Worm (Caenorhabditis elegans): ENCODE results near the gene F46F5.10.
"Not testable (repeated sequence)": the region's sequence is repeated elsewhere in the genome, so short reads cannot be mapped to it uniquely, and the experiment has no call there.

Gene F46F5.10

ce11 chrII:822730-823129, 899 bp upstream of the F46F5.10 start, which contains the start of gene msrp-4:
Gene msrp-4 (minus strand): TSS chrII:822830.
- TF ChIP-seq zag-1, sem-4, nhr-6 (tag; optimal IDR thresholded peaks at IDR 0.05): not testable (repeated sequence)

- TF ChIP-seq ama-1 (optimal IDR thresholded peaks at IDR 0.05) (no peak), unc-55 (GFP tag; optimal IDR thresholded peaks at IDR 0.05) (no peak), lsy-2 (tag; optimal IDR thresholded peaks at IDR 0.05) (no peak), R02D3.7 (tag; optimal IDR thresholded peaks at IDR 0.05) (no peak), nhr-6 (tag; optimal IDR thresholded peaks at IDR 0.05) (no peak), sma-3 (GFP tag; optimal IDR thresholded peaks at IDR 0.05) (no peak), F13H6.1 (tag; optimal IDR thresholded peaks at IDR 0.05) (no peak), unc-62 (GFP tag; optimal IDR thresholded peaks at IDR 0.05) (no peak), sem-4 (tag; optimal IDR thresholded peaks at IDR 0.05) (no peak), ztf-4 (tag; optimal IDR thresholded peaks at IDR 0.05) (no peak), unc-39 (tag; optimal IDR thresholded peaks at IDR 0.05) (no peak), gmeb-1 (tag; optimal IDR thresholded peaks at IDR 0.05) (no peak), ceh-16 (tag; optimal IDR thresholded peaks at IDR 0.05) (no peak), egl-27 (tag; optimal IDR thresholded peaks at IDR 0.05) (no peak), ceh-82 (tag; optimal IDR thresholded peaks at IDR 0.05) (no peak)
These were observed 1.9 kb downstream of the F46F5.10 start, which contains the start of gene F28A10.1 for ce11 chrII:825521-825920. Gene F28A10.1 (plus strand): TSS chrII:825821.

- no peak for TF ChIP-seq nhr-77 (tag; optimal IDR thresholded peaks at IDR 0.05)
- TF ChIP-seq R02D3.7 (tag; optimal IDR thresholded peaks at IDR 0.05), result no peak
- no peak for TF ChIP-seq mbf-1 (tag; optimal IDR thresholded peaks at IDR 0.05)
- no peak for TF ChIP-seq ceh-82 (tag; optimal IDR thresholded peaks at IDR 0.05)
- no peak for TF ChIP-seq nhr-6 (tag; optimal IDR thresholded peaks at IDR 0.05)
- no peak for TF ChIP-seq ZK546.5 (tag; optimal IDR thresholded peaks at IDR 0.05)
- TF ChIP-seq unc-62 (GFP tag; optimal IDR thresholded peaks at IDR 0.05), result no peak
- no peak for TF ChIP-seq nhr-25 (tag; optimal IDR thresholded peaks at IDR 0.05)
- no peak for TF ChIP-seq mab-5 (tag; optimal IDR thresholded peaks at IDR 0.05)
- no peak for TF ChIP-seq nhr-237 (tag; optimal IDR thresholded peaks at IDR 0.05)
- TF ChIP-seq sma-3 (GFP tag; optimal IDR thresholded peaks at IDR 0.05), result no peak
- no peak for TF ChIP-seq nhr-12 (tag; optimal IDR thresholded peaks at IDR 0.05)
- TF ChIP-seq fos-1 (tag; optimal IDR thresholded peaks at IDR 0.05), result no peak
- TF ChIP-seq lsy-2 (tag; optimal IDR thresholded peaks at IDR 0.05), result no peak
- no peak for TF ChIP-seq ztf-4 (tag; optimal IDR thresholded peaks at IDR 0.05)
- TF ChIP-seq C34F6.9 (tag; optimal IDR thresholded peaks at IDR 0.05), result no peak
- no peak for TF ChIP-seq unc-39 (tag; optimal IDR thresholded peaks at IDR 0.05)
- no peak for TF ChIP-seq egl-27 (tag; optimal IDR thresholded peaks at IDR 0.05)
- no peak for TF ChIP-seq lin-11 (tag; optimal IDR thresholded peaks at IDR 0.05)
These were observed 14.8 kb downstream of the F46F5.10 start, which contains the start of gene F28A10.8 for ce11 chrII:838414-838813. Gene F28A10.8 (minus strand): TSS chrII:838514.

ce11 chrII:840131-840530, 16.5 kb downstream of the F46F5.10 start, which contains the start of gene clc-33:
Gene clc-33 (plus strand): TSS chrII:840431.
- TF ChIP-seq lin-11 (tag; optimal IDR thresholded peaks at IDR 0.05) (no peak), nhr-129 (tag; optimal IDR thresholded peaks at IDR 0.05) (no peak), nhr-25 (tag; optimal IDR thresholded peaks at IDR 0.05) (no peak), peb-1 (tag; optimal IDR thresholded peaks at IDR 0.05) (no peak), sem-4 (tag; optimal IDR thresholded peaks at IDR 0.05) (no peak), unc-39 (tag; optimal IDR thresholded peaks at IDR 0.05) (no peak), nhr-10 (tag; optimal IDR thresholded peaks at IDR 0.05) (no peak), fos-1 (tag; optimal IDR thresholded peaks at IDR 0.05) (no peak), zag-1 (tag; optimal IDR thresholded peaks at IDR 0.05) (no peak), mab-5 (tag; optimal IDR thresholded peaks at IDR 0.05) (no peak), ztf-1 (GFP tag; conservative IDR thresholded peaks at IDR 0.05) (no peak), lin-39 (tag; optimal IDR thresholded peaks at IDR 0.05) (no peak), nhr-21 (tag; optimal IDR thresholded peaks at IDR 0.05) (no peak), nhr-23 (tag; optimal IDR thresholded peaks at IDR 0.05) (no peak), ceh-16 (tag; optimal IDR thresholded peaks at IDR 0.05) (no peak)

- TF ChIP-seq nhr-10 (tag; optimal IDR thresholded peaks at IDR 0.05) (no peak), nhr-21 (tag; optimal IDR thresholded peaks at IDR 0.05) (no peak), fos-1 (tag; optimal IDR thresholded peaks at IDR 0.05) (no peak), sma-3 (GFP tag; optimal IDR thresholded peaks at IDR 0.05) (no peak), ceh-82 (tag; optimal IDR thresholded peaks at IDR 0.05) (no peak), sma-9 (GFP tag; optimal IDR thresholded peaks at IDR 0.05) (no peak), sma-9 (tag; optimal IDR thresholded peaks at IDR 0.05) (no peak), lin-11 (tag; optimal IDR thresholded peaks at IDR 0.05) (no peak), nhr-25 (tag; optimal IDR thresholded peaks at IDR 0.05) (no peak), gmeb-1 (tag; optimal IDR thresholded peaks at IDR 0.05) (no peak), elt-1 (tag; optimal IDR thresholded peaks at IDR 0.05) (no peak), nhr-12 (tag; optimal IDR thresholded peaks at IDR 0.05) (no peak), peb-1 (tag; optimal IDR thresholded peaks at IDR 0.05) (no peak), unc-55 (GFP tag; optimal IDR thresholded peaks at IDR 0.05) (no peak)
These were observed 20.3 kb downstream of the F46F5.10 start, which contains the start of gene F28A10.4 for ce11 chrII:843971-844370. Gene F28A10.4 (plus strand): TSS chrII:844271.

Data from whole organism, L2 larva.